Fruit fly (Drosophila melanogaster) whole organism, embryonic: ENCODE results near the gene CG42591.

Experiments used
- Aef1 ChIP-seq: fragments of 200-800 bp; sonication (Bioruptor generic); IDR thresholded peaks from 3 replicates; pipeline ENCODE4 v1.3.6; 2022; ENCODE audit warnings: missing biosample characterization, missing genetic modification characterization
- Atf6 ChIP-seq: fragments of 200-800 bp; sonication (Bioruptor generic); IDR thresholded peaks from 2 replicates; pipeline ENCODE4 v1.3.6; 2022; ENCODE audit warnings: missing biosample characterization, missing genetic modification characterization
- CG10274 ChIP-seq: fragments of 200-800 bp; sonication (Bioruptor generic); optimal IDR thresholded peaks from 3 replicates; lab custom pipeline; 2017; ENCODE audit warnings: missing biosample characterization, mild to moderate bottlenecking, missing genetic modification characterization
- CG11695 ChIP-seq: fragments of 200-800 bp; sonication (Bioruptor generic); IDR thresholded peaks from 3 replicates; pipeline ENCODE4 v1.3.6; 2022; ENCODE audit warnings: missing biosample characterization, missing genetic modification characterization
- CG13624 ChIP-seq: fragments of 200-800 bp; sonication (Bioruptor generic); optimal IDR thresholded peaks from 2 replicates; lab custom pipeline; 2016; ENCODE audit warnings: missing biosample characterization, missing genetic modification characterization
- CG14050 ChIP-seq: fragments of 200-800 bp; sonication (Bioruptor generic); IDR thresholded peaks from 3 replicates; pipeline ENCODE4 v1.3.6; 2022; ENCODE audit warnings: missing biosample characterization, missing genetic modification characterization
- CG18619 ChIP-seq: fragments of 200-800 bp; sonication (Bioruptor generic); optimal IDR thresholded peaks from 3 replicates; lab custom pipeline; 2017; ENCODE audit warnings: missing biosample characterization, mild to moderate bottlenecking, missing genetic modification characterization
- CG31441 ChIP-seq: fragments of 200-800 bp; sonication (Bioruptor generic); IDR thresholded peaks from 2 replicates; pipeline ENCODE4 v1.3.6; 2022; ENCODE audit warnings: missing biosample characterization, missing genetic modification characterization
- CG32532 ChIP-seq: fragments of 200-800 bp; sonication (Bioruptor generic); IDR thresholded peaks from 2 replicates; pipeline ENCODE4 v1.3.6; 2022; ENCODE audit warnings: missing biosample characterization, missing genetic modification characterization
- CG32767 ChIP-seq: fragments of 200-800 bp; sonication (Bioruptor generic); IDR thresholded peaks from 2 replicates; pipeline ENCODE4 v1.3.6; 2022; ENCODE audit warnings: missing biosample characterization, missing genetic modification characterization
- CG34376 ChIP-seq: fragments of 200-800 bp; sonication (Bioruptor generic); optimal IDR thresholded peaks from 2 replicates; lab custom pipeline; 2018; ENCODE audit warnings: missing biosample characterization, mild to moderate bottlenecking, missing genetic modification characterization
- CG42726 ChIP-seq: fragments of 200-800 bp; sonication (Bioruptor generic); IDR thresholded peaks from 2 replicates; pipeline ENCODE4 v1.3.6; 2022; ENCODE audit warnings: missing biosample characterization, missing genetic modification characterization; ENCODE audit not compliant: partially characterized antibody
- CG5953 ChIP-seq: fragments of 200-800 bp; sonication (Bioruptor generic); IDR thresholded peaks from 2 replicates; pipeline ENCODE4 v1.3.6; 2022; ENCODE audit warnings: missing biosample characterization, missing genetic modification characterization
- CG8281 ChIP-seq: fragments of 200-800 bp; sonication (Bioruptor generic); optimal IDR thresholded peaks from 2 replicates; lab custom pipeline; 2018; ENCODE audit warnings: missing biosample characterization, mild to moderate bottlenecking, missing genetic modification characterization, moderate library complexity
- CG8290 ChIP-seq, 3 experiments: fragments of 200-800 bp; sonication (Bioruptor generic); optimal IDR thresholded peaks; 2 replicates each; lab custom pipeline; 2016 to 2019; ENCODE audit warnings: missing biosample characterization in 3 of 3, missing genetic modification characterization in 3 of 3, mild to moderate bottlenecking in 2 of 3, moderate library complexity in 1 of 3
- CG8388 ChIP-seq: fragments of 200-800 bp; sonication (Bioruptor generic); optimal IDR thresholded peaks from 2 replicates; lab custom pipeline; 2019; ENCODE audit warnings: missing biosample characterization, mild to moderate bottlenecking, missing genetic modification characterization, moderate library complexity
- CG8944 ChIP-seq: fragments of 200-800 bp; sonication (Bioruptor generic); optimal IDR thresholded peaks from 3 replicates; lab custom pipeline; 2016; ENCODE audit warnings: missing biosample characterization, missing genetic modification characterization
- CHES-1-like ChIP-seq: fragments of 200-800 bp; sonication (Bioruptor generic); optimal IDR thresholded peaks from 2 replicates; lab custom pipeline; 2016; ENCODE audit warnings: missing biosample characterization, missing genetic modification characterization
- Dll ChIP-seq: fragments of 200-800 bp; sonication (Bioruptor generic); IDR thresholded peaks from 4 replicates; pipeline ENCODE4 v1.3.6; 2022; ENCODE audit warnings: missing biosample characterization, missing genetic modification characterization; ENCODE audit not compliant: partially characterized antibody
- Hr78 ChIP-seq, 2 experiments: fragments of 200-800 bp in 1 of 2; fragments of >200 bp in 1 of 2; sonication (Bioruptor generic) in 1 of 2; optimal IDR thresholded peaks; 2 replicates each; lab custom pipeline; 2017 to 2019; ENCODE audit warnings: missing biosample characterization in 2 of 2, missing genetic modification characterization in 2 of 2, mild to moderate bottlenecking in 1 of 2, moderate library complexity in 1 of 2
- Mad ChIP-seq: fragments of 200-800 bp; sonication (Bioruptor generic); optimal IDR thresholded peaks from 2 replicates; lab custom pipeline; 2016; ENCODE audit warnings: missing biosample characterization, missing genetic modification characterization
- Stat92E ChIP-seq, 3 experiments: fragments of >200 bp in 2 of 3; fragments of 200-800 bp in 1 of 3; sonication (Bioruptor generic) in 1 of 3; optimal IDR thresholded peaks; 2 replicates each; lab custom pipeline; 2017 to 2019; ENCODE audit warnings: missing biosample characterization in 3 of 3, missing genetic modification characterization in 3 of 3, mild to moderate bottlenecking in 1 of 3, moderate library complexity in 1 of 3
- YL-1 ChIP-seq: fragments of 200-800 bp; sonication (Bioruptor generic); optimal IDR thresholded peaks from 3 replicates; lab custom pipeline; 2017; ENCODE audit warnings: missing biosample characterization, mild to moderate bottlenecking, missing genetic modification characterization
- ac ChIP-seq: fragments of 200-800 bp; sonication (Bioruptor generic); optimal IDR thresholded peaks from 3 replicates; lab custom pipeline; 2017; ENCODE audit warnings: missing biosample characterization, mild to moderate bottlenecking, missing genetic modification characterization
- bcd ChIP-seq: fragments of 200-800 bp; sonication (Bioruptor generic); optimal IDR thresholded peaks from 2 replicates; lab custom pipeline; 2017; ENCODE audit warnings: missing biosample characterization, mild to moderate bottlenecking, missing genetic modification characterization
- bowl ChIP-seq: fragments of 200-800 bp; sonication (Bioruptor generic); IDR thresholded peaks from 2 replicates; pipeline ENCODE4 v1.3.6; 2022; ENCODE audit warnings: missing biosample characterization, missing genetic modification characterization
- chif ChIP-seq, 2 experiments: fragments of 200-800 bp; sonication (Bioruptor generic); optimal IDR thresholded peaks; 3 replicates each; lab custom pipeline; 2016; ENCODE audit warnings: missing biosample characterization in 2 of 2, missing genetic modification characterization in 2 of 2
- chinmo ChIP-seq: fragments of 200-800 bp; sonication (Bioruptor generic); IDR thresholded peaks from 4 replicates; pipeline ENCODE4 v1.3.6; 2022; ENCODE audit warnings: missing biosample characterization, missing genetic modification characterization; ENCODE audit not compliant: partially characterized antibody
- chm ChIP-seq: fragments of 200-800 bp; sonication (Bioruptor generic); IDR thresholded peaks from 2 replicates; pipeline ENCODE4 v1.3.6; 2022; ENCODE audit warnings: missing biosample characterization, missing genetic modification characterization
- da ChIP-seq: fragments of 200-800 bp; sonication (Bioruptor generic); optimal IDR thresholded peaks from 2 replicates; lab custom pipeline; 2016; ENCODE audit warnings: missing biosample characterization, missing genetic modification characterization
- gro ChIP-seq: fragments of 200-800 bp; sonication (Bioruptor generic); optimal IDR thresholded peaks from 2 replicates; lab custom pipeline; 2016; ENCODE audit warnings: missing biosample characterization, missing genetic modification characterization
- hb ChIP-seq: fragments of 200-800 bp; sonication (Bioruptor generic); IDR thresholded peaks from 3 replicates; pipeline ENCODE4 v1.3.6; 2022; ENCODE audit warnings: missing biosample characterization, missing genetic modification characterization; ENCODE audit not compliant: partially characterized antibody
- ind ChIP-seq: fragments of 200-800 bp; sonication (Bioruptor generic); optimal IDR thresholded peaks from 3 replicates; lab custom pipeline; 2016; ENCODE audit warnings: missing biosample characterization, missing genetic modification characterization
- mirr ChIP-seq: fragments of 200-800 bp; sonication (Bioruptor generic); optimal IDR thresholded peaks from 3 replicates; lab custom pipeline; 2018; ENCODE audit warnings: missing biosample characterization, mild to moderate bottlenecking, missing genetic modification characterization
- mld ChIP-seq: fragments of 200-800 bp; sonication (Bioruptor generic); IDR thresholded peaks from 3 replicates; pipeline ENCODE4 v1.3.6; 2022; ENCODE audit warnings: missing biosample characterization, missing genetic modification characterization; ENCODE audit not compliant: partially characterized antibody
- nau ChIP-seq: fragments of 200-800 bp; sonication (Bioruptor generic); optimal IDR thresholded peaks from 3 replicates; lab custom pipeline; 2017; ENCODE audit warnings: missing biosample characterization, mild to moderate bottlenecking, missing genetic modification characterization, missing genetic modification reagents
- nmo ChIP-seq: fragments of 200-800 bp; sonication (Bioruptor generic); optimal IDR thresholded peaks from 2 replicates; lab custom pipeline; 2018; ENCODE audit warnings: missing biosample characterization, mild to moderate bottlenecking, missing genetic modification characterization, moderate library complexity
- p53 ChIP-seq: fragments of 200-800 bp; sonication (Bioruptor generic); optimal IDR thresholded peaks from 2 replicates; lab custom pipeline; 2016; ENCODE audit warnings: missing biosample characterization, missing genetic modification characterization
- pfk ChIP-seq: fragments of 200-800 bp; sonication (Bioruptor generic); optimal IDR thresholded peaks from 2 replicates; lab custom pipeline; 2018; ENCODE audit warnings: missing biosample characterization, mild to moderate bottlenecking, missing genetic modification characterization, moderate library complexity
- psq ChIP-seq: fragments of 200-800 bp; sonication (Bioruptor generic); optimal IDR thresholded peaks from 2 replicates; lab custom pipeline; 2017; ENCODE audit warnings: missing biosample characterization, missing genetic modification characterization
- pzg ChIP-seq: fragments of 200-800 bp; sonication (Bioruptor generic); optimal IDR thresholded peaks from 3 replicates; lab custom pipeline; 2018; ENCODE audit warnings: missing biosample characterization, mild to moderate bottlenecking, missing genetic modification characterization, moderate library complexity
- repo ChIP-seq: fragments of 200-800 bp; sonication (Bioruptor generic); optimal IDR thresholded peaks from 2 replicates; lab custom pipeline; 2016; ENCODE audit warnings: missing biosample characterization, missing genetic modification characterization
- ro ChIP-seq: fragments of 200-800 bp; sonication (Bioruptor generic); IDR thresholded peaks from 2 replicates; pipeline ENCODE4 v1.3.6; 2022; ENCODE audit warnings: missing biosample characterization, missing genetic modification characterization
- sd ChIP-seq: fragments of 200-800 bp; sonication (Bioruptor generic); optimal IDR thresholded peaks from 3 replicates; lab custom pipeline; 2018; ENCODE audit warnings: missing biosample characterization, mild to moderate bottlenecking, missing genetic modification characterization, moderate library complexity
- seq ChIP-seq: fragments of 200-800 bp; sonication (Bioruptor generic); IDR thresholded peaks from 2 replicates; pipeline ENCODE4 v1.3.6; 2022; ENCODE audit warnings: missing biosample characterization, missing genetic modification characterization
- sisA ChIP-seq: fragments of 200-800 bp; sonication (Bioruptor generic); IDR thresholded peaks from 2 replicates; pipeline ENCODE4 v1.3.6; 2022; ENCODE audit warnings: missing biosample characterization, missing genetic modification characterization
- tin ChIP-seq: fragments of 200-800 bp; sonication (Bioruptor generic); optimal IDR thresholded peaks from 3 replicates; lab custom pipeline; 2016; ENCODE audit warnings: missing biosample characterization, missing genetic modification characterization
- tna ChIP-seq: fragments of 200-800 bp; sonication (Bioruptor generic); IDR thresholded peaks from 2 replicates; pipeline ENCODE4 v1.3.6; 2022; ENCODE audit warnings: missing biosample characterization, missing genetic modification characterization; ENCODE audit not compliant: partially characterized antibody
- unc-4 ChIP-seq: fragments of 200-800 bp; sonication (Bioruptor generic); IDR thresholded peaks from 2 replicates; pipeline ENCODE4 v1.3.6; 2022; ENCODE audit warnings: missing biosample characterization, missing genetic modification characterization; ENCODE audit not compliant: partially characterized antibody
- zfh2 ChIP-seq: fragments of 200-800 bp; sonication (Bioruptor generic); optimal IDR thresholded peaks from 2 replicates; lab custom pipeline; 2016; ENCODE audit warnings: missing biosample characterization, missing genetic modification characterization

CG42591 gene

DNA sequence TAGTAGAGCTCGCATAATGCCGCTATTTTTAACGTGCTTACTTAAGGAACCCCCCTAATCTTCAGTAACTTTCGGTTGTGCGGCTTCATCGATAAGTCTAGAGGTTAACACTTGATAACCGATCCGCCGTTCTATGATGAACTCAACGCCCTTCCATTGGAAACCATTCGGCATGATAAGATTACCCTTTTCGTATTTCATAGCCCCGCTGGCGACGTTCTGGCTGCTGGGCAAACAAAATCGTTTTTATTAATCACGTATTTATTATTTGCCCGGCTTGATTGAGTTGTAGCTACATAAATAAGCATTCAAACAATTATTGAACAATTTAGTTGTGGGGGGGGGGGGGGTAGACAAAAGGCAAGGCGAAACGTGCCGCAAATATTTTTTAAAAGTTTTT is 23.8 kb upstream of the CG42591 start (continued):
- TF ChIP-seq hb (no peak), mld (GFP tag; lab: Robert Waterston, UW) (no peak), Aef1 (GFP tag; lab: Robert Waterston, UW) (no peak), ro (no peak), chinmo (no peak), ac (GFP tag; lab: Kevin White, UChicago) (no peak), da (GFP tag; lab: Kevin White, UChicago) (no peak), CG14050 (no peak), Stat92E (GFP tag; optimal IDR thresholded peaks at IDR 0.05; lab: Kevin White, UChicago) (no peak), seq (GFP tag; lab: Robert Waterston, UW) (no peak), CG5953 (GFP tag; lab: Robert Waterston, UW) (no peak), bcd (GFP tag; lab: Kevin White, UChicago) (no peak), CG31441 (no peak), sd (tag; lab: Kevin White, UChicago) (peak; percentile 90), nmo (GFP tag; lab: Kevin White, UChicago) (no peak), CG8281 (tag; lab: Kevin White, UChicago) (peak; percentile 77), CG18619 (GFP tag; lab: Kevin White, UChicago) (no peak), pzg (GFP tag; lab: Kevin White, UChicago) (no peak), CHES-1-like (GFP tag; lab: Kevin White, UChicago) (no peak), chif (GFP tag; optimal IDR thresholded peaks at IDR 0.05; lab: Kevin White, UChicago) (no peak), mirr (GFP tag; lab: Kevin White, UChicago) (peak; percentile 92), Hr78 (GFP tag; optimal IDR thresholded peaks at IDR 0.05; lab: Kevin White, UChicago) (peak in 1 of 2 experiments; percentile 95), ind (GFP tag; lab: Kevin White, UChicago) (no peak), Atf6 (GFP tag; lab: Robert Waterston, UW) (peak; percentile 56; the same call in 1 of the 2 replicates), unc-4 (GFP tag; lab: Robert Waterston, UW) (no peak), Mad (GFP tag; lab: Kevin White, UChicago) (no peak), pfk (no peak), Dll (GFP tag; lab: Robert Waterston, UW) (no peak), p53 (GFP tag; lab: Kevin White, UChicago) (no peak), gro (GFP tag; lab: Kevin White, UChicago) (peak; percentile 68), sisA (GFP tag; lab: Robert Waterston, UW) (no peak), psq (GFP tag; lab: Kevin White, UChicago) (no peak), chm (GFP tag; lab: Robert Waterston, UW) (no peak), CG8290 (GFP tag; optimal IDR thresholded peaks at IDR 0.05; lab: Kevin White, UChicago) (no peak), CG8290 (tag; optimal IDR thresholded peaks at IDR 0.05; lab: Kevin White, UChicago) (peak in 1 of 2 experiments; percentile 54), tin (GFP tag; lab: Kevin White, UChicago) (no peak), CG42726 (GFP tag; lab: Robert Waterston, UW) (no peak), CG11695 (GFP tag; lab: Robert Waterston, UW) (no peak), repo (GFP tag; lab: Kevin White, UChicago) (no peak), CG8944 (GFP tag; lab: Kevin White, UChicago) (no peak), CG34376 (GFP tag; lab: Kevin White, UChicago) (peak; percentile 95), nau (GFP tag; lab: Kevin White, UChicago) (peak; percentile 67), tna (GFP tag; lab: Robert Waterston, UW) (no peak), YL-1 (no peak), bowl (GFP tag; lab: Robert Waterston, UW) (no peak), CG10274 (GFP tag; lab: Kevin White, UChicago) (no peak), CG32767 (GFP tag; lab: Robert Waterston, UW) (no peak), CG13624 (GFP tag; lab: Kevin White, UChicago) (no peak), CG32532 (GFP tag; lab: Robert Waterston, UW) (no peak), CG8388 (GFP tag; lab: Kevin White, UChicago) (no peak), zfh2 (GFP tag; lab: Kevin White, UChicago) (no peak)
